Fruit fly (Drosophila melanogaster) whole organism, larva: ENCODE results near the gene CG12016.
A peak's percentile ranks its signal among the peaks of the same experiment; 100 is the strongest.

ENCODE experiments used
- noc ChIP-seq: fragments of 200-800 bp; sonication (Bioruptor generic); optimal IDR thresholded peaks from 3 replicates; lab custom pipeline; 2019; ENCODE audit warnings: missing biosample characterization, mild to moderate bottlenecking, missing genetic modification characterization, moderate library complexity

Gene CG12016

DNA sequence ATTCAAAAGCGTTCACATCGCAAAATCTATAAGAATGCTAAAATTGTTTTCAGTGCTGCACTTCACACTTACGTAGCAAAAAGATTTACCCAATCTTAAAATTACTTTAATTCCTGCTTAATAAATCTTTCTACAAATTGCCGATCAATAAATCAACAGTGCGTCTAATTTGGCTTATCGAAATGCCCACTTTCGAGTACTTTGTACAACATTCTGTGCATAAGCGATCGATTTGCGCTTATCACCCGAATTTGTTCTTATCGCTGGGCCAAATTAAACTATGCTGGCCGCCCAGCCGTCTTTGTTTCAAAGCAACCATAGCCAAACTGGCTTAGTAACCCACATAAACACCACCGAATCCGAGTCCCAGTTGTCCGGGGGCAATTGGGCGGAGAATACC is 12.8 kb upstream of the CG12016 start:
- TF ChIP-seq noc (tag; lab: Kevin White, UChicago), result peak; percentile 83

DNA sequence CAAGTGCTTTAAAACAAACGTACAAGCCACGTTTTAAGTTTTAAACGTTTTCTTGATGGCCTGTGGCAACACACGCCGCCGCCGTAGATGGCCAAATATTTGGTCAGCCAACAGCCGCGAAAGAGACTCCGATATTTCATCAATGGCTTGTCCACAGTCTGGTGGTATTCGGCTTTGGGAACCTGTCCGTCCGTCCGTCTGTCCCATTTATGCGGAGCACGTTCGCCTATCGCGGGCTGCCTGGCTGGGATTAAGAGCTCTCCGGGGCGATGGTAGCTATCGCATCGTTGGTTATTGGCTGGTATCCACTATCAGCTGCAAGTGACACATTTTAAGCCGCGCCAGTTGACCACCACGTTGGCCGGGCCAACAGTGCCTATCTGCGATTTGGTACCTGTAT is 11.8 kb upstream of the CG12016 start:
- no peak for TF ChIP-seq noc (tag; lab: Kevin White, UChicago)

DNA sequence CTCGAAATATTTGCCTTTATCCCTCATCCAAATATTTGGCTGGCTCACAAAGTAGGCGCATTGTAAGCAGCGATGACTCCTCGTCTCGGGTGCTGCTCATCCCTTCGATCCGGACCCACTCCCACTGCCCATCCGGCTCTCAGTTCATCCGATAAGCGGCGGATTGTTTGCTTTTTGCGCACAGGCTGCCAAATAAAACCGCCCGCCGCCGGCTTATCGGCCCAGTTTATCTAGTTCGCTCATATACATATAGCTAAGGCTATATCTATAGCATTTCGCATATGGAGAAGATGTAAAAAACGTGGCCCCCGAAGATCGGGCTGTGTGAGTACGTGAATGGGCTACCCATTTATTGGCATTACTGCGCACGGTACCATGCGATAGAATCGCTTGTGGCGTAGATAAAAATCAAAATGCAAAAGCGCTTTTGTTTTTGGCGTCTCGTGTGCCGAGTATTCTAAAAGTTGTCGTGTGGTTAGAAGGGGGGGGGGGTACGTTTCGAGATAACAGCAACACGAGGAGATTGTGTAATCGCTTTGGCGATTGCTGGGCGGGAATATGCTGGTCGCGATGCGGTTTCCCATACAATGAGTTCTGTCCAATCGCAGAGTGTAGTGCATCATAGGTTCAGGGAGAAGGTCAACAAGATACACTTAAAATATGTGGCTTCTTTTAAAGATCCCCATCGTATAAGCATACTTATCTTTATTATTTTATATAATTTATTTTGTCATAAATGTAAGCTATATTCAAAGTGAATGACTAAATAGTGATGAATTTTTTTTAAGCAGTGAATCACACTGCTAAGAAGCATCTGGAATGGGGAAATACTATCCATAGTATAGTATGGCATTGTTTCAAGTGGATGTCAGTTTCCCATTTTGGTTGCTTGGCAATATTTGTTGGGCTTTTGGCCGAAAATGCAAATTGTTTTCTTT is 10.4 kb upstream of the CG12016 start:
- TF ChIP-seq noc (tag; lab: Kevin White, UChicago), result peak; percentile 49

DNA sequence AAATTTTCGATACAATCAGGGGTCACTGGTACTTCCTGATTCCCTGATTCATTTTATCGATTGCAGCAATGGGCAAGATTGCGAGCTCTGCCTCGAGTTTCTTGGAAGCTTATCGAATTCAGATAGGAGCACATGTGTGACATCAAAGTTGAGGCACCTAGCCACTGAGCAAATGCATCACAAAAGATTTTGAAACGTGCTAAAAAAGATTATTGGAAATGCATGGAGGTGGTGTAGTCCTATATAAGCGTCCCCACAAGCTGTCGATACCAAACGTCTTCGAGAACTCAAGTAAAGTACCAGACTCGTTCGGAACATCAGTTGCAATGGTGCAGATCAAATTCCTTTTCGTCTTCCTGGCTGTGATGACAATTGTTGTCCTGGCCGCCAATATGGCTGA is 5.3 kb upstream of the CG12016 start, which contains the start of gene Drsl2:
Gene Drsl2 (plus strand): TSS at position 301 of the 400 bp plus-strand sequence.
- TF ChIP-seq noc (tag; lab: Kevin White, UChicago), result no peak

DNA sequence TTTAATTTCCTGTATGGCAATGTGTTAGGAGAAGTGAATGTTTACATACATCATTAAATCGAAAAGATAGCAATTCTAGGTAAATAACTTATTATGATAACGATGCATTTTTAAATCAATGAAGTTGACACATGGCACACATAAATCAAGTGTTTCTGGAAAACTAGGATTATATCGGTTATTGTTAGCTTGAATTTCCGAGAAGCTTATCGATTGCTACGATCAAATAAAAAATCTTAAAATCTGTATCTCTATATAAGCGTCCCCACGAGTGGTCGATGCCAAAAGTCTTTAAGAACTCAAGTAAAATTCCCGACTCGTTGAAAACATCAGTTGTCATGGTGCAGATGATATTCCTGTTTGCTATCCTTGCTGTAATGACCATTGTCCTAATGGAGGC is 4.7 kb upstream of the CG12016 start, which contains the start of gene Drsl3:
Gene Drsl3 (plus strand): TSS at position 301 of the 400 bp plus-strand sequence.
- TF ChIP-seq noc (tag; lab: Kevin White, UChicago), result no peak

DNA sequence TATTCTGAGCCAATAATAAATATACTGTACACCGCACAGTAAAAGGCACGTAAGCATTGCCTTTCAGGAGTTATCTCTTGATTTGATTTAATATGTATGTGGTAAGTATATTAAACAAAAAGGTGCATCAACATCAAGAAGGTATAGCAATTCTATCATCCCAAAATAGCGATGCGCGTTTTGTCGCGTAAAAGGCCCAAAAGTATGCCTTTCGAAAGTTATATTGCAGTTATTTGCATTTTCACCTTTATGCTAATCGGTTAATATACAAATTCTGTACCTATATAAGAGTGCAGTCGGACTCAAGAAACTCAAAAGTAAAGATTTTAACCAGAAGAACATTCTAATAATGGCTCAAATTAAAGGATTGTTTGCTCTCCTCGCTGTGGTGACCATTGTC is 4.1 kb upstream of the CG12016 start, which contains the start of gene Drsl4:
Gene Drsl4 (plus strand): TSS at position 333 of the 400 bp plus-strand sequence.
- no peak for TF ChIP-seq noc (tag; lab: Kevin White, UChicago)

DNA sequence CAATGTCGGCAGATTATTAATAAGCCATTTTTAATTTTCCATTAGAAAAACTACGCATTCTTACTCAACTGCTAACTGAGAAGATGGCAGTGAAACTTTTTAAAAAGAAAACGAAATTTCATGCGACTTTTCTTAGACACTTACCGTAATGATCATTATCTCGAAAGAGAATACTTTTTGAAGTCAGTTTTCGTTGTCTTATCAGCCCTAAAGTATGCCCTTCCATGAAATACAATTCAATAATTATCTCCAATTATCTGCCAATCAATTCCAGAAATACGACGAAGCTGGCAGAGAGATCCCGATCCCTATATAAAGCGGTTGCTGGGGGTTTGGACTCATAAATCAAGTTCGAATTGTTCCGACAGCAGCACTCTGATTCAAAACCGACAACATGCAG is 2.9 kb upstream of the CG12016 start, which contains the start of gene Drsl5:
Gene Drsl5 (plus strand): TSS at position 341 of the 400 bp plus-strand sequence.
- TF ChIP-seq noc (tag; lab: Kevin White, UChicago), result no peak

DNA sequence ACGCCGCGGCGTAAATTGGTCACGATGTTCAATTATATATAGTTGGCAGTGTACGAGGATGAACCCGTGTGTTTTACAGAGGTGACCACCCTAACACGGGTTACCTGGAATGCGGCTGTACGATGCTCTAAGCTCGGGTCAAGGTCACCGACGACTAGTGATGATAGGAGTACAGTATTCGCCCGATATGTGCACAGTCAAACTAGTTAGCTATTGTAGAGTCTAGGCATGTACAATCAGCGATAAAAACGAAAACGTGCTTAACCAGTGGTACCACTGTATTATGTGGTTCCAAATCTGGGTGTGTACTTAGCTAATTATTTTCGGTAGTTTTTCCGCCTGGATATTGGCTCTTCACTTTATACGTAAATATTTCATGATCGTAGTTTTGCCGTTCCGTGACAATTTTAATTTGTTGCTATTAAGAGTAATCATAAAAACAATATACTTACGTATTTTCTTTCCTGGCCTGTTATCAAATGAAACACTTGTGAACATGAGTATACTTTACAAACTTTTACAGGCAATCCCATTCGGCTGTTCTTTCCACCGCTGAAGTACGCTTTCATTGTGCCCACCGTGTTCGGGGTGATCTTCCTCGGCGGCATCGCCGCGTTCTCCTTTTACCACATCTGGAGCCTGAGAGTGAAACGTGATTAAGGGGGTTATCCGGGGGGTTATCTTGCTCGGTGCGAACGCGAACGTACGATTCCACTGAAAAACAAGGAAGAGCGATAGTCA is 807 bp downstream of the CG12016 start:
- TF ChIP-seq noc (tag; lab: Kevin White, UChicago), result peak; percentile 69

DNA sequence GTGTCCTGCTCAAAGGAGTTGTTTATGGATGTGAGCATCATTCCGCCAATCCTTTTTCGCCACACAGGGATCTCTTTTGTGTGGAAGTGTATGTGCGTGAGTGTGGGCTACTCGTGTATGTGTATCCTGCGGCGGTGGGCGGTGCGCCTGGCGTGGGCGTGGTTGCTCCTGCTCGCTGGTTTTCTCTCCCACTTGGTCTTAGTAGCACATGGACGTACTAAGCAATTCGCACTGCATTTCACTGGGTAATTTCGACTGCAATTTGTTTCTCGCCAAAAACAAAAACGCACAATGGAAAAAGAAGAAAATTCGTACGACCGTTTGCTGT is 6.2 kb downstream of the CG12016 start:
- TF ChIP-seq noc (tag; lab: Kevin White, UChicago), result no peak

DNA sequence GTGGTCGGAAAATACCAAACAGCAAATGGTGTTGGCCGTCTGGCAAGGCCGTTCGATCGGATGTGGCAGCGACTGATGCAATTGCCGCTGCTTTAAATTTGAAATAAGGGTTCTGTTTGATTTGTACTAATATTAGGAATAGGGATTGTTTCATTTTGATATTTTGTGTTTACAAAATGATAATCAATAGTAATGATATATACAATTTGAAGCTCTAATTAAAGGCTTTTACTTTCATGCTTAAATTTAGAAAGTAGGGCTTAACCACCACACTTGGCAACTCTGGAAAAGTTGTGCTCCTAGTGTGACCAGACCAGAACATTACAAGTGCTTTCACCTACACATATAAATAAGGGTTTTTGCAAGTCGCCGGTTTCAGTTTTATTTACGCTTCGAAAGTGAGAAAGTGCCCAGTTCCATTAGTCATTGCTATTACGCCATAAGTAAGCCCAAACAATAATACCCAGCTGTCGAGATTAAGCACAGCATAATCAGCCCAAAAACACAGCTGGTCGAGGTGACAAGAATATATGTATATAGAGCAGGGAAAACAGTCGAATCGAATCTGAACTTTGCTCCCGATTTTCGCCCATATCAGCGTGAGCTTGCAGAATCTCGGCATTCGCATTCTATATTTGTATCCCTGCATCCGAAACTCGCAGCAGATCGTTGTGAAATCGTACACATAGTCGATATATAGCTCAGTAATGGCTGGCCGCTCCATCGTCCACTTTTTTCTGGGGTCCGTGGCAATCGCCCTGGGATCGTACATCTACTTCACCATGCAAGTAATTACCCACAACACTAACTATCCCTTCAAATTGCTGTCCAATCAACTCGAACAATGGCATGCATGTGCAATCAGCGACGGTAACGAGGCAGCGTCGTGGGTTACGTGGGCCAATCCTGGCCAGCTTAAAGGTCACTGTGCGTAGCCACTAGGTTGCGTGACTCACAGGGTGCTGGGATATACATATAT is 6.9 kb downstream of the CG12016 start, which contains the start of gene Gtpx:
Gene Gtpx (plus strand): TSS at position 341 of the 979 bp plus-strand sequence.
- TF ChIP-seq noc (tag; lab: Kevin White, UChicago), result peak; percentile 30

DNA sequence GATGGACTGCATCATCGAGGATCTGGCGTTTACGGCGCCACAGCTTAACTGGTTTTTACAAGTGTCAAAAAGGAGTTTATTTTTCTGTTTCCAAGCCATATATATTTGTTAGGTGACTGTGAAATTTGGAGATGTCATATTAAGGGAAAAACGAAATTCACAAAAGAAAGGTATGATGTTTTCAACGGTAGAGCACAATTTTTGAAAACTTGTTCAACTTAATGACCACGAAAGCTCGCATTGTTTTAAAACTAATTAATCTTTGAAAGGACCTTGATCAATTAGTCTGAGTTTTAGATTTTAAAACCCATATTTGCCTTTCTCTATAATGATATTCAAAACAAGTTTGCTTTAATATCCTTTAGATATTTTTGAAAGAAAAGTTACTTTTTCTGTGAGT is 9.4 kb downstream of the CG12016 start, which contains the start of gene Strip:
Gene Strip (minus strand): TSS at position 101 of the 400 bp plus-strand sequence.
- no peak for TF ChIP-seq noc (tag; lab: Kevin White, UChicago)

DNA sequence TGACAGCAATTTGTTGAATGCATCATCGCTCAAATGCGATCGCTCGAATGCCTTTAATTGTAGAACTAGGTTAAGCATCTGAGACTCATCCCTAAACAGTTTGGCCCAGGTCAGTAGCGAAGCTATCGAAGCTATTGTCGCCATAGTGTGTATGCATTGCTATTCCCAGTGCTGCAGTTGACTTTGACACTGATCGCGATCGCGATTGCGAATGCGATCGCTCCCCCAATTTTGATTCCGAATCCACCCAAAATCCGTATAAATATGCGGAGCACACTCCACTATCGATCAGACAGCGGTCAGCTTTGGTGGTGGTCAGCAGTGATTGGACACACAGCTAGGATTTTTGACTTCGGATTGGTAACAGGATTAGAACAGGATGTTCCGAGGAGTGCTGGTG is 10.4 kb downstream of the CG12016 start, which contains the start of gene CG14961:
Gene CG14961 (plus strand): TSS at position 301 of the 400 bp plus-strand sequence.
- TF ChIP-seq noc (tag; lab: Kevin White, UChicago), result no peak

DNA sequence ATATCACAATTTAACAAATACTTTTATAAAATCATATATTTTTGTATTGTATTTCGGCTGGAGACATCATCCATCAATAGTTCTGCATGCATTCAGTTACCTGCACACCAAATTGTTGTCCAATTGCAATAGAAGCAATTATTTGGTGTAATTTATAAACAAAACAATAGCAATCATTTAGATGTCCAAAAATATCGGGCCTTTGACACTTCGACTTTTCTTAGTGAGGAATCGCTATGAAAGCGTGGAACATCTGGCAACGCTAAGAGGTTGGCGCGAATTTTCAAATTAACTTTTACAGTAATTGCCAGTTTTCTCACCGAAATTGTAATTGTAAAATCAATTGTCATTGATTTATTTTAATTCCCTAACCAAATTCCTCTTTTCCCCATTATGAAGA is 15.4 kb downstream of the CG12016 start, which contains the start of gene CG14969:
Gene CG14969 (minus strand): TSS at position 195 of the 400 bp plus-strand sequence.
- TF ChIP-seq noc (tag; lab: Kevin White, UChicago), result no peak

DNA sequence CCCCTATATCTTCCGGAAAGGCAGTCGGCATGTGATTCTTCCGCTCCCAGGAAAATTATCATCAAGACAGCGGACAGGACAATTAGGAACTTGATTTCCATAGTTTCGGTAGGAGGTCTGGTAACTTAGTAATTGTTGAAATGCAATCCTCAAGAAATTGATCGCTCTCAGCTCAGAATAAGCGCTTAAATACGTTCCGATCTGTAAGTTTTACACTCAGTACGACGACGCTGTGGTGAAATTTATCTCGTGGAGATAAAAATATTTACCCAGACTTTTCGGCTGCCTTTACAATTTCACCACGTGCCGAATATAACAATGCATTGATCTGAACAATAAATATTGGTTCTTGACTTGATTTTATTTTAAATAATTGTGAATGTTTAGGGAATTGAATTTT is 16.3 kb downstream of the CG12016 start, which contains the start of gene Drsl1:
Gene Drsl1 (minus strand): TSS at position 101 of the 400 bp plus-strand sequence.
- TF ChIP-seq noc (tag; lab: Kevin White, UChicago), result no peak
